Fruit fly (Drosophila melanogaster) whole organism, pupa: ENCODE measurements around the gene Arv1.
A peak's percentile ranks its signal among the peaks of the same experiment; 100 is the strongest.

Experiments
- CG12605 ChIP-seq: fragments of 200-800 bp; sonication (Bioruptor generic); IDR thresholded peaks from 2 replicates; pipeline ENCODE4 v1.3.6; 2022; ENCODE audit warnings: missing biosample characterization, missing genetic modification characterization
- CG14655 ChIP-seq: fragments of 200-800 bp; sonication (Bioruptor generic); optimal IDR thresholded peaks from 3 replicates; lab custom pipeline; 2017; ENCODE audit warnings: mild to moderate bottlenecking, missing biosample characterization, missing genetic modification reagents, missing genetic modification characterization
- CG32121 ChIP-seq: fragments of 200-800 bp; sonication (Bioruptor generic); IDR thresholded peaks from 2 replicates; pipeline ENCODE4 v1.3.6; 2022; ENCODE audit warnings: missing biosample characterization, missing genetic modification characterization
- CG34367 ChIP-seq: fragments of 200-800 bp; sonication (Bioruptor generic); optimal IDR thresholded peaks from 2 replicates; lab custom pipeline; 2018; ENCODE audit warnings: missing biosample characterization, mild to moderate bottlenecking, missing genetic modification characterization
- CG8159 ChIP-seq: fragments of 200-800 bp; sonication (Bioruptor generic); optimal IDR thresholded peaks from 3 replicates; lab custom pipeline; 2018; ENCODE audit warnings: missing biosample characterization, mild to moderate bottlenecking, missing genetic modification characterization, moderate library complexity
- fd96Ca ChIP-seq: fragments of 200-800 bp; sonication (Bioruptor generic); IDR thresholded peaks from 3 replicates; pipeline ENCODE4 v1.3.6; 2022; ENCODE audit warnings: missing biosample characterization, missing genetic modification characterization
- gl ChIP-seq: fragments of 200-800 bp; sonication (Bioruptor generic); optimal IDR thresholded peaks from 2 replicates; lab custom pipeline; 2018; ENCODE audit warnings: missing biosample characterization, mild to moderate bottlenecking, missing genetic modification characterization
- rn ChIP-seq: fragments of 200-800 bp; sonication (Bioruptor generic); IDR thresholded peaks from 2 replicates; pipeline ENCODE4 v1.3.6; 2022; ENCODE audit warnings: missing biosample characterization, missing genetic modification characterization

- TF ChIP-seq rn (GFP tag; lab: Robert Waterston, UW) (no peak), fd96Ca (GFP tag; lab: Robert Waterston, UW) (0 out of 3 replicates have a peak, but pooled peaks have one; percentile 6), CG34367 (no peak), CG8159 (tag; lab: Kevin White, UChicago) (peak; percentile 28), CG14655 (GFP tag; lab: Kevin White, UChicago) (peak; percentile 28), CG12605 (0 out of 2 replicates have a peak, but pooled peaks have one; percentile 39), CG32121 (0 out of 2 replicates have a peak, but pooled peaks have one; percentile 39), gl (tag; lab: Kevin White, UChicago) (no peak)
Observed at dm6 chr3L:21516716-21517266, 12.3 kb downstream of the Arv1 start.
